Worm (Caenorhabditis elegans) whole organism, mixed stage, embryonic: Measurements from ENCODE around the gene W02A2.5.
A peak's percentile ranks its signal among the peaks of the same experiment; 100 is the strongest.

Experiments
- M03D4.4 ChIP-seq: sonication (generic microtip); optimal IDR thresholded peaks from 2 replicates; lab custom pipeline; 2017; ENCODE audit warnings: mild to moderate bottlenecking, missing genetic modification characterization, missing compliant biosample characterization
- bed-3 ChIP-seq: fragments of 200-800 bp; sonication (Bioruptor generic); optimal IDR thresholded peaks from 3 replicates; lab custom pipeline; 2018; ENCODE audit warnings: mild to moderate bottlenecking, missing genetic modification characterization, moderate library complexity, missing compliant biosample characterization
- blmp-1 ChIP-seq: fragments of 150-350 bp; optimal IDR thresholded peaks from 2 replicates; lab custom pipeline; 2014; ENCODE audit warnings: missing biosample characterization, missing genetic modification characterization
- ceh-39 ChIP-seq: fragments of 150-350 bp; optimal IDR thresholded peaks from 2 replicates; lab custom pipeline; 2014; ENCODE audit warnings: missing biosample characterization, missing genetic modification characterization
- ceh-43 ChIP-seq: fragments of 200-800 bp; sonication (Bioruptor generic); optimal IDR thresholded peaks from 2 replicates; lab custom pipeline; 2018; ENCODE audit warnings: mild to moderate bottlenecking, missing genetic modification characterization, moderate library complexity, missing compliant biosample characterization
- ceh-83 ChIP-seq: fragments of 200-800 bp; sonication (Bioruptor generic); optimal IDR thresholded peaks from 2 replicates; lab custom pipeline; 2018; ENCODE audit warnings: mild to moderate bottlenecking, missing genetic modification characterization, missing compliant biosample characterization
- drap-1 ChIP-seq: fragments of 200-800 bp; sonication (Bioruptor generic); optimal IDR thresholded peaks from 3 replicates; lab custom pipeline; 2018; ENCODE audit warnings: mild to moderate bottlenecking, missing genetic modification characterization, missing compliant biosample characterization
- elt-1 ChIP-seq: sonication (generic microtip); optimal IDR thresholded peaks from 2 replicates; lab custom pipeline; 2017; ENCODE audit warnings: missing genetic modification characterization, mild to moderate bottlenecking, missing compliant biosample characterization, antibody characterized with exemption, moderate library complexity, borderline replicate concordance; ENCODE audit not compliant: insufficient read depth
- elt-3 ChIP-seq: fragments of 150-350 bp; optimal IDR thresholded peaks from 2 replicates; lab custom pipeline; 2014; ENCODE audit warnings: missing biosample characterization, missing genetic modification characterization
- flh-1 ChIP-seq: fragments of 200-800 bp; sonication (Bioruptor generic); optimal IDR thresholded peaks from 2 replicates; lab custom pipeline; 2018; ENCODE audit warnings: mild to moderate bottlenecking, missing genetic modification characterization, moderate library complexity, missing compliant biosample characterization
- ham-2 ChIP-seq: fragments of 200-800 bp; sonication (Bioruptor generic); optimal IDR thresholded peaks from 2 replicates; lab custom pipeline; 2018; ENCODE audit warnings: mild to moderate bottlenecking, missing genetic modification characterization, missing compliant biosample characterization
- hlh-1 ChIP-seq: fragments of 150-350 bp; optimal IDR thresholded peaks from 2 replicates; lab custom pipeline; 2014; ENCODE audit warnings: missing biosample characterization, missing genetic modification reagents, missing genetic modification characterization
- lin-13 ChIP-seq: fragments of 150-350 bp; optimal IDR thresholded peaks from 2 replicates; lab custom pipeline; 2014; ENCODE audit warnings: missing biosample characterization, missing genetic modification characterization
- lsy-2 ChIP-seq: fragments of 150-350 bp; optimal IDR thresholded peaks from 2 replicates; lab custom pipeline; 2014; ENCODE audit warnings: missing biosample characterization, missing genetic modification characterization
- mab-5 ChIP-seq: fragments of 150-350 bp; optimal IDR thresholded peaks from 2 replicates; lab custom pipeline; 2014; ENCODE audit warnings: missing biosample characterization, missing genetic modification characterization
- mep-1 ChIP-seq: fragments of 150-350 bp; optimal IDR thresholded peaks from 2 replicates; lab custom pipeline; 2017; ENCODE audit warnings: missing biosample characterization, missing genetic modification reagents, missing genetic modification characterization, inconsistent platforms
- mls-2 ChIP-seq: sonication (generic microtip); optimal IDR thresholded peaks from 2 replicates; lab custom pipeline; 2016; ENCODE audit warnings: mild to moderate bottlenecking, missing genetic modification characterization, moderate library complexity, missing compliant biosample characterization
- nhr-12 ChIP-seq: fragments of 150-350 bp; optimal IDR thresholded peaks from 2 replicates; lab custom pipeline; 2014; ENCODE audit warnings: missing biosample characterization, missing genetic modification characterization
- nhr-237 ChIP-seq: fragments of 150-350 bp; optimal IDR thresholded peaks from 2 replicates; lab custom pipeline; 2014; ENCODE audit warnings: missing biosample characterization, missing genetic modification characterization
- nhr-28 ChIP-seq: fragments of 150-350 bp; optimal IDR thresholded peaks from 2 replicates; lab custom pipeline; 2014; ENCODE audit warnings: missing biosample characterization, missing genetic modification characterization
- sem-2 ChIP-seq: fragments of 200-800 bp; sonication (Bioruptor generic); optimal IDR thresholded peaks from 2 replicates; lab custom pipeline; 2018; ENCODE audit warnings: mild to moderate bottlenecking, missing genetic modification characterization, missing compliant biosample characterization
- snpc-4 ChIP-seq: fragments of 150-350 bp; optimal IDR thresholded peaks from 2 replicates; lab custom pipeline; 2014; ENCODE audit warnings: missing biosample characterization, missing genetic modification characterization
- sptf-1 ChIP-seq: sonication (generic microtip); optimal IDR thresholded peaks from 2 replicates; lab custom pipeline; 2017; ENCODE audit warnings: mild to moderate bottlenecking, missing genetic modification characterization, moderate library complexity, missing compliant biosample characterization
- unc-120 ChIP-seq: sonication (generic microtip); optimal IDR thresholded peaks from 2 replicates; lab custom pipeline; 2017; ENCODE audit warnings: missing genetic modification characterization, missing compliant biosample characterization; ENCODE audit not compliant: poor library complexity, severe bottlenecking
- unc-62 ChIP-seq: fragments of 150-350 bp; optimal IDR thresholded peaks from 2 replicates; lab custom pipeline; 2014; ENCODE audit warnings: missing biosample characterization, missing genetic modification reagents, missing genetic modification characterization
- zip-8 ChIP-seq: fragments of 150-350 bp; optimal IDR thresholded peaks from 2 replicates; lab custom pipeline; 2014; ENCODE audit warnings: missing biosample characterization, missing genetic modification characterization
- ztf-11 ChIP-seq: fragments of 150-350 bp; optimal IDR thresholded peaks from 2 replicates; lab custom pipeline; 2014; ENCODE audit warnings: missing biosample characterization, missing genetic modification characterization

W02A2.5 gene

ce11 chrIV:13304786-13305185 is 37.9 kb upstream of the W02A2.5 start:
- TF ChIP-seq unc-62 (GFP tag; lab: Kevin White, UChicago) (no peak), elt-1 (no peak), ham-2 (no peak), ceh-83 (GFP tag; lab: Kevin White, UChicago) (no peak), unc-120 (tag; lab: Kevin White, UChicago) (no peak), ztf-11 (tag; lab: Kevin White, UChicago) (no peak)

- no peak for TF ChIP-seq sem-2 (GFP tag; lab: Kevin White, UChicago)
- TF ChIP-seq lin-13 (tag; lab: Kevin White, UChicago): no peak
- TF ChIP-seq drap-1 (GFP tag; lab: Kevin White, UChicago): no peak
- no peak for TF ChIP-seq unc-62 (GFP tag; lab: Kevin White, UChicago)
- TF ChIP-seq ham-2: no peak
- TF ChIP-seq M03D4.4 (tag; lab: Kevin White, UChicago): no peak
- TF ChIP-seq unc-120 (tag; lab: Kevin White, UChicago): no peak
- no peak for TF ChIP-seq sptf-1
- no peak for TF ChIP-seq ztf-11 (tag; lab: Kevin White, UChicago)
- no peak for TF ChIP-seq nhr-12 (tag; lab: Kevin White, UChicago)
- no peak for TF ChIP-seq flh-1
- TF ChIP-seq snpc-4: no peak
- no peak for TF ChIP-seq ceh-39 (tag; lab: Kevin White, UChicago)
- TF ChIP-seq lsy-2 (tag; lab: Kevin White, UChicago): no peak
- TF ChIP-seq mab-5 (tag; lab: Kevin White, UChicago): no peak
- TF ChIP-seq mep-1: no peak
- TF ChIP-seq ceh-43 (GFP tag; lab: Kevin White, UChicago): no peak
- no peak for TF ChIP-seq ceh-83 (GFP tag; lab: Kevin White, UChicago)
- no peak for TF ChIP-seq nhr-28 (tag; lab: Kevin White, UChicago)
- TF ChIP-seq hlh-1 (tag; lab: Kevin White, UChicago): no peak
- TF ChIP-seq, all 35 proteins: peak for 0
These were observed 33.0 kb upstream of the W02A2.5 start for ce11 chrIV:13309636-13310035.

ce11 chrIV:13311331-13312034 is 31.2 kb upstream of the W02A2.5 start:
- peak; percentile 30 for TF ChIP-seq hlh-1 (tag; lab: Kevin White, UChicago)
- TF ChIP-seq nhr-237: no peak

ce11 chrIV:13313156-13313555 is 29.5 kb upstream of the W02A2.5 start:
- TF ChIP-seq M03D4.4 (tag; lab: Kevin White, UChicago): no peak
- no peak for TF ChIP-seq zip-8 (tag; lab: Kevin White, UChicago)
- TF ChIP-seq unc-62 (GFP tag; lab: Kevin White, UChicago): no peak
- no peak for TF ChIP-seq ceh-43 (GFP tag; lab: Kevin White, UChicago)
- TF ChIP-seq bed-3 (GFP tag; lab: Kevin White, UChicago): no peak
- TF ChIP-seq elt-3: no peak
- no peak for TF ChIP-seq blmp-1 (tag; lab: Kevin White, UChicago)
- no peak for TF ChIP-seq elt-1
- TF ChIP-seq mls-2 (tag; lab: Kevin White, UChicago): no peak
- TF ChIP-seq hlh-1 (tag; lab: Kevin White, UChicago): no peak
- TF ChIP-seq mep-1: no peak
- no peak for TF ChIP-seq lin-13 (tag; lab: Kevin White, UChicago)
- no peak for TF ChIP-seq nhr-12 (tag; lab: Kevin White, UChicago)
- no peak for TF ChIP-seq mab-5 (tag; lab: Kevin White, UChicago)

ce11 chrIV:13314181-13314580 is 28.5 kb upstream of the W02A2.5 start:
- TF ChIP-seq lsy-2 (tag; lab: Kevin White, UChicago): no peak
- TF ChIP-seq mls-2 (tag; lab: Kevin White, UChicago): no peak
- no peak for TF ChIP-seq ztf-11 (tag; lab: Kevin White, UChicago)
- no peak for TF ChIP-seq bed-3 (GFP tag; lab: Kevin White, UChicago)
- no peak for TF ChIP-seq drap-1 (GFP tag; lab: Kevin White, UChicago)
- TF ChIP-seq zip-8 (tag; lab: Kevin White, UChicago): no peak
- no peak for TF ChIP-seq sem-2 (GFP tag; lab: Kevin White, UChicago)
- no peak for TF ChIP-seq M03D4.4 (tag; lab: Kevin White, UChicago)
- no peak for TF ChIP-seq unc-120 (tag; lab: Kevin White, UChicago)
- no peak for TF ChIP-seq unc-62 (GFP tag; lab: Kevin White, UChicago)
- no peak for TF ChIP-seq flh-1
- no peak for TF ChIP-seq nhr-237
- no peak for TF ChIP-seq lin-13 (tag; lab: Kevin White, UChicago)
